Worm (Caenorhabditis elegans): ENCODE results near the gene Y116A8C.37.

ce11 chrIV:17087384-17088099 lies 43.4 kb downstream of the Y116A8C.37 start, which contains the start of the genes snx-13 and snr-1:
- TF ChIP-seq med-1 (GFP tag; optimal IDR thresholded peaks at IDR 0.05; ENCODE audit: insufficient read depth): no peak
- TF ChIP-seq flt-1 (GFP tag; IDR thresholded peaks at IDR 0.05): peak; percentile 89
- peak; percentile 70; the same call in 1 of the 2 replicates for TF ChIP-seq T22C8.4 (GFP tag; IDR thresholded peaks at IDR 0.05)
- peak; percentile 70 for TF ChIP-seq ztf-29 (GFP tag; IDR thresholded peaks at IDR 0.05)
- peak; percentile 77 for TF ChIP-seq tab-1 (GFP tag; IDR thresholded peaks at IDR 0.05)
- TF ChIP-seq klf-2 (GFP tag; conservative IDR thresholded peaks at IDR 0.05): peak; percentile 81
- TF ChIP-seq ztf-23 (GFP tag; IDR thresholded peaks at IDR 0.05): peak; percentile 94
